Fruit fly (Drosophila melanogaster): ENCODE data around the gene cype.

dm6 chr2L:5297961-5298311 is 29.1 kb upstream of the cype start:
- TF ChIP-seq kay (GFP tag; ENCODE audit: borderline replicate concordance) (no peak), CG5204 (GFP tag; optimal IDR thresholded peaks at IDR 0.05) (no peak), cic (GFP tag; optimal IDR thresholded peaks at IDR 0.05) (no peak), CG12768 (GFP tag; optimal IDR thresholded peaks at IDR 0.05) (no peak), Mnt (GFP tag; optimal IDR thresholded peaks at IDR 0.05) (no peak)

Measured in whole organism, adult.